Worm (Caenorhabditis elegans): ENCODE results near the gene ctsa-2.

- TF ChIP-seq ces-1 (GFP tag; optimal IDR thresholded peaks at IDR 0.05) = no peak
- no peak for TF ChIP-seq lsy-2 (tag; optimal IDR thresholded peaks at IDR 0.05)
- TF ChIP-seq T26A8.4 (GFP tag; IDR thresholded peaks at IDR 0.05) = no peak
- TF ChIP-seq skn-1 (tag; optimal IDR thresholded peaks at IDR 0.05) = no peak
- no peak for TF ChIP-seq zip-2 (tag; optimal IDR thresholded peaks at IDR 0.05)
- TF ChIP-seq ama-1 (optimal IDR thresholded peaks at IDR 0.05) = no peak
Measured at ce11 chrX:6419113-6419512, 11.3 kb downstream of the ctsa-2 start.
